Worm (Caenorhabditis elegans) whole organism, early embryonic: Measurements from ENCODE around the gene dmsr-4.

Experiments
- B0310.2 ChIP-seq: sonication (generic microtip); optimal IDR thresholded peaks from 2 replicates; lab custom pipeline; 2016; ENCODE audit warnings: mild to moderate bottlenecking, missing genetic modification characterization, missing compliant biosample characterization
- aly-1 ChIP-seq: sonication (generic microtip); optimal IDR thresholded peaks from 2 replicates; lab custom pipeline; 2016; ENCODE audit warnings: missing genetic modification characterization, missing compliant biosample characterization
- ama-1 ChIP-seq: fragments of 150-350 bp; optimal IDR thresholded peaks from 2 replicates; lab custom pipeline; 2014
- flt-1 ChIP-seq: fragments of 200-800 bp; sonication (Bioruptor generic); IDR thresholded peaks from 2 replicates; pipeline ENCODE4 v1.3.6; 2022; ENCODE audit warnings: missing genetic modification characterization, missing compliant biosample characterization
- pes-1 ChIP-seq: fragments of 200-800 bp; sonication (Bioruptor generic); IDR thresholded peaks from 2 replicates; pipeline ENCODE4 v1.3.6; 2022; ENCODE audit warnings: missing genetic modification reagents, missing genetic modification characterization, missing compliant biosample characterization
- scrt-1 ChIP-seq: fragments of 200-800 bp; sonication (Bioruptor generic); IDR thresholded peaks from 2 replicates; pipeline ENCODE4 v1.3.6; 2022; ENCODE audit warnings: missing genetic modification characterization, missing compliant biosample characterization
- tbx-11 ChIP-seq: fragments of 200-800 bp; sonication (Bioruptor generic); IDR thresholded peaks from 2 replicates; pipeline ENCODE4 v1.3.6; 2022; ENCODE audit warnings: missing genetic modification characterization, missing compliant biosample characterization
- tbx-37 ChIP-seq: fragments of 200-800 bp; sonication (Bioruptor generic); conservative IDR thresholded peaks from 2 replicates; pipeline ENCODE4 v1.3.6; 2022; ENCODE audit warnings: missing genetic modification reagents, missing genetic modification characterization, missing compliant biosample characterization

ce11 chrII:303927-304711 lies 52.8 kb downstream of the dmsr-4 start:
- TF ChIP-seq B0310.2 (no peak), aly-1 (no peak), ama-1 (lab: Kevin White, UChicago) (no peak), tbx-37 (GFP tag; lab: Robert Waterston, UW) (no peak), tbx-11 (GFP tag; lab: Robert Waterston, UW) (no peak), flt-1 (GFP tag; lab: Robert Waterston, UW) (no peak), pes-1 (no peak), scrt-1 (GFP tag; lab: Robert Waterston, UW) (no peak)
